Fruit fly (Drosophila melanogaster) whole organism: ENCODE measurements around the gene VAChT.

Experiments used
- Dll ChIP-seq: fragments of >200 bp; optimal IDR thresholded peaks from 2 replicates; lab custom pipeline; 2017
- pan ChIP-seq: fragments of >200 bp; optimal IDR thresholded peaks from 2 replicates; lab custom pipeline; 2017
- psq ChIP-seq: fragments of >200 bp; optimal IDR thresholded peaks from 2 replicates; lab custom pipeline; 2017
- usp ChIP-seq: fragments of >200 bp; optimal IDR thresholded peaks from 2 replicates; lab custom pipeline; 2017; ENCODE audit warnings: missing biosample characterization, missing genetic modification characterization, mixed read lengths

DNA sequence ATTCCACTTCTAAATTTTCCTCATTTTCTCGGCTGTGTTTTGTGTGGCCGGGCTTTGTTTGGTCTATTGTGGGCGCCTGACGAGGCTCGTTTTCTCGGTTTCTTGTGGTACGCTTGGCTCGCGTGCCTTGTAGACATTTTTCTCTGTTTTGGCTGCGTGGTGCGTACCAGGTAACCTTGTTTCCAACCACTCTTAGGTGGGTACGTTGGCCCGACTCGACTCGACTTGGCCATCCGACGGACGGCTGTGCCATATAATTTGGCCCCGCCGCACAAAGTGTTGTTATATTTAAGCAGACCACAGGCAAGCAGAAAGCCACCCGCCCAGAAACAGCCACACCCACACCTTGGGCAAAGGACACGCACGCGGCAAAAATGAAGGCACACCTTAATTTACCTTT, 1.8 kb upstream of the VAChT start:
- TF ChIP-seq pan (lab: Kevin White, UChicago) (no peak), psq (lab: Kevin White, UChicago) (no peak), Dll (lab: Kevin White, UChicago) (no peak), usp (GFP tag; lab: Kevin White, UChicago) (no peak)
